Fruit fly (Drosophila melanogaster): Measurements from ENCODE around the gene MED6.

Gene MED6

DNA sequence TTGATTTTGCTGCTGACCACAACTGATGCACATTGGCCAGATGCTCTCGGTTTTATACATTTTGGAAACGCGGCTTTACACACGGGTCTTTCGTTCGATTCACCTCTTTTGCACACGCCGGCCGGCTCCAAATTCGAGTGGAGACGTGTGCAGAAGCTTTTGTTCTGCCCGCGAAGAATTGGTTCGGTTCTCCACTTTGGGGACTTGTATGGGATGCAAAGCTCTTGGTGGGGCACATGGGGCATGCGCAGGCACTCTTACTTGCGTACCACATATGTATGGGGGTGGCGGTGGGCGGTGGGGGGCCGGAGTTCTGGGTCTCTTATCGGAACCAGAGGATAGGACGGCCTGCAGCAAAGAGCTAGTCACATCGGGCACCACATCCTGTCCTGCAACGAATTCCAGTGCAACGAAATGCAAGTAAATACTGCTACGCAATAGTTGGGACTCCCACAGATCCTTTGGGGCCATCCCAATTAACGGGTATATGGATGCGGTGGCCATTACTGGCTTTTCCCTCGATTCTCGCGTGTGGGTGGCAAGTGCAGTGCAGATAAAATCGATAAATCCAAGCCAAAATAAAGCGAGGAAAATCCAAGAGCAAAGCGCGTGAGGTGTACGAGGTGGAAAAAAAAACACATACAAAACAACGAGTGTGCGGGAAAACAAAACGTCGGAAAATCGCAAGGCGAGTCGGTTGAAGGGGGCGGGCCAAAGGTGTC is 15.7 kb upstream of the MED6 start, which contains the start of the genes MtnA and CG8500 (continued):
- TF ChIP-seq CG2199 (GFP tag; IDR thresholded peaks at IDR 0.05) (no peak), CG12071 (GFP tag; optimal IDR thresholded peaks at IDR 0.05) (no peak), Ptx1 (GFP tag; IDR thresholded peaks at IDR 0.05) (0 out of 2 replicates have a peak, but pooled peaks have one; percentile 12), unpg (GFP tag; optimal IDR thresholded peaks at IDR 0.05) (no peak), fd102C (GFP tag; optimal IDR thresholded peaks at IDR 0.05) (no peak), CG5180 (GFP tag; optimal IDR thresholded peaks at IDR 0.05) (no peak), kay (GFP tag; optimal IDR thresholded peaks at IDR 0.05) (no peak), CG14667 (GFP tag; IDR thresholded peaks at IDR 0.05) (no peak), CG42726 (GFP tag; IDR thresholded peaks at IDR 0.05; ENCODE audit: partially characterized antibody) (peak; percentile 52; the same call in 1 of the 2 replicates), Hr39 (optimal IDR thresholded peaks at IDR 0.05) (no peak), caup (GFP tag; optimal IDR thresholded peaks at IDR 0.05; ENCODE audit: severe bottlenecking) (peak; percentile 13), CG10543 (GFP tag; optimal IDR thresholded peaks at IDR 0.05) (peak; percentile 37), CG7987 (GFP tag; optimal IDR thresholded peaks at IDR 0.05) (peak; percentile 30), gcm2 (GFP tag; optimal IDR thresholded peaks at IDR 0.05) (no peak), CG34376 (GFP tag; optimal IDR thresholded peaks at IDR 0.05) (peak; percentile 14), CG8944 (GFP tag; optimal IDR thresholded peaks at IDR 0.05) (no peak), B-H2 (GFP tag; optimal IDR thresholded peaks at IDR 0.05) (peak; percentile 15), MTF-1 (GFP tag; optimal IDR thresholded peaks at IDR 0.05; ENCODE audit: borderline replicate concordance) (peak; percentile 100), D19B (GFP tag; optimal IDR thresholded peaks at IDR 0.05) (no peak), ewg (GFP tag; optimal IDR thresholded peaks at IDR 0.05) (peak; percentile 99), ro (GFP tag; IDR thresholded peaks at IDR 0.05) (no peak), CG15514 (GFP tag; optimal IDR thresholded peaks at IDR 0.05) (peak; percentile 96), CG6683 (GFP tag; optimal IDR thresholded peaks at IDR 0.05) (peak; percentile 11), CG17829 (tag; optimal IDR thresholded peaks at IDR 0.05) (no peak)

DNA sequence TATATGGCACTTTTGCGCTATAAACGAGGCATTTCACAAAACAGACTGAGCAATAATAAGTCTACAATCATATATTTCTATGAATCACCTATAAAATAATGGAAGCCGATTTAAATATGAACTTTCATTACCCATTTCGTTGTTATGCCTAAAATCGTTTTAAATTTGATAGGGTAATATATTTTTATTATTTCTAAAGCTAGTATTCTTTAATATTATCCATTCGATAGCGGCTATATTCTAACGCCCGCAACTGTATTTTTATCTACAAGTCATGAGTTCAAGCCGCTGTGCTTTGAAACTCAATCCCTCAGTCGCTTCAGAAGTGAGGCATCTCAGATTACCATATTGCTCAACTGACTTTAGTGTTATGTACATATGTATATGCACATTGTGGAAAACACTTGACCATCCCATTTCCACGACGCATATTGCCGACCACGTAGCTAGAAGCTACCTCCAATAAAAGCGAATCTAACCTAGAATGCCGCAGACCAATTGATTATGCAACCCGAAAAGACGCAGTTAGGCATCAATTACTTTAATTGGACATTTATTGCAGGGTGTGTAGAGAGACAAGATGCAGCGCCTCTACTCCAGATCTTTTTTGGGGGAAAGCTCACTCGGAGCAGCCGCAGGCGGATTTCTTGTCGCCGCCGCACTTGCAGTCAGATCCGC is 14.6 kb upstream of the MED6 start:
- TF ChIP-seq lola (GFP tag; optimal IDR thresholded peaks at IDR 0.05) (no peak), ac (GFP tag; optimal IDR thresholded peaks at IDR 0.05) (no peak), slou (GFP tag; optimal IDR thresholded peaks at IDR 0.05) (no peak), chinmo (GFP tag; IDR thresholded peaks at IDR 0.05; ENCODE audit: partially characterized antibody) (no peak), trem (tag; optimal IDR thresholded peaks at IDR 0.05) (no peak), Six4 (GFP tag; optimal IDR thresholded peaks at IDR 0.05) (no peak), dimm (GFP tag; IDR thresholded peaks at IDR 0.05) (no peak), grau (tag; optimal IDR thresholded peaks at IDR 0.05) (peak; percentile 15), CG2678 (tag; optimal IDR thresholded peaks at IDR 0.05) (peak; percentile 25), vfl (GFP tag; optimal IDR thresholded peaks at IDR 0.05) (no peak), kah (GFP tag; optimal IDR thresholded peaks at IDR 0.05) (no peak), CG10366 (GFP tag; IDR thresholded peaks at IDR 0.05) (no peak), gce (GFP tag; IDR thresholded peaks at IDR 0.05) (no peak), cato (GFP tag; optimal IDR thresholded peaks at IDR 0.05; ENCODE audit: borderline replicate concordance) (no peak), PHDP (tag; optimal IDR thresholded peaks at IDR 0.05) (peak; percentile 26), rib (GFP tag; IDR thresholded peaks at IDR 0.05) (no peak), CG15479 (GFP tag; optimal IDR thresholded peaks at IDR 0.05) (no peak), grn (GFP tag; optimal IDR thresholded peaks at IDR 0.05) (no peak), jing (GFP tag; optimal IDR thresholded peaks at IDR 0.05) (no peak), repo (GFP tag; optimal IDR thresholded peaks at IDR 0.05) (no peak), CG10654 (GFP tag; optimal IDR thresholded peaks at IDR 0.05) (no peak), CG3847 (GFP tag; IDR thresholded peaks at IDR 0.05) (no peak), Sry-β (GFP tag; optimal IDR thresholded peaks at IDR 0.05) (no peak), crp (GFP tag; optimal IDR thresholded peaks at IDR 0.05) (no peak)
